Fruit fly (Drosophila melanogaster): ENCODE data around the gene Men-b.
A peak's percentile ranks its signal among the peaks of the same experiment; 100 is the strongest.

Gene Men-b

dm6 chr3R:27137914-27138323 is 13.5 kb upstream of the Men-b start (continued):
- TF ChIP-seq CG31224 (GFP tag; IDR thresholded peaks at IDR 0.05) (no peak), CG15269 (tag; optimal IDR thresholded peaks at IDR 0.05) (peak; percentile 8), HLH54F (GFP tag; optimal IDR thresholded peaks at IDR 0.05) (no peak), CG6254 (GFP tag; optimal IDR thresholded peaks at IDR 0.05) (peak; percentile 38), CG1832 (GFP tag; optimal IDR thresholded peaks at IDR 0.05) (no peak), zf30C (GFP tag; optimal IDR thresholded peaks at IDR 0.05) (no peak), Nf-YB (GFP tag; optimal IDR thresholded peaks at IDR 0.05) (no peak), CG33557 (GFP tag; optimal IDR thresholded peaks at IDR 0.05) (peak; percentile 43), MESR4 (GFP tag; optimal IDR thresholded peaks at IDR 0.05) (no peak), CG1603 (tag; optimal IDR thresholded peaks at IDR 0.05) (peak; percentile 68), Rx (GFP tag; IDR thresholded peaks at IDR 0.05) (no peak), shn (GFP tag; optimal IDR thresholded peaks at IDR 0.05) (no peak), Meics (GFP tag; optimal IDR thresholded peaks at IDR 0.05) (no peak), CG15514 (GFP tag; optimal IDR thresholded peaks at IDR 0.05) (no peak), ssp (GFP tag; IDR thresholded peaks at IDR 0.05) (no peak), nmo (GFP tag; optimal IDR thresholded peaks at IDR 0.05) (no peak), grau (tag; optimal IDR thresholded peaks at IDR 0.05) (no peak), Oli (tag; optimal IDR thresholded peaks at IDR 0.05) (no peak), bcd (GFP tag; optimal IDR thresholded peaks at IDR 0.05) (no peak), zen2 (GFP tag; IDR thresholded peaks at IDR 0.05; ENCODE audit: partially characterized antibody) (no peak), CG14441 (GFP tag; IDR thresholded peaks at IDR 0.05) (no peak), Neu2 (GFP tag; optimal IDR thresholded peaks at IDR 0.05; ENCODE audit: borderline replicate concordance) (no peak), CG18476 (GFP tag; optimal IDR thresholded peaks at IDR 0.05) (no peak), chm (GFP tag; IDR thresholded peaks at IDR 0.05) (no peak), az2 (GFP tag; optimal IDR thresholded peaks at IDR 0.05) (no peak), CG14014 (GFP tag; IDR thresholded peaks at IDR 0.05) (no peak), kni (GFP tag; optimal IDR thresholded peaks at IDR 0.05) (peak; percentile 84), gro (GFP tag; optimal IDR thresholded peaks at IDR 0.05) (no peak), CG11093 (GFP tag; IDR thresholded peaks at IDR 0.05) (no peak), CG2129 (GFP tag; IDR thresholded peaks at IDR 0.05; ENCODE audit: partially characterized antibody) (no peak), sens-2 (GFP tag; IDR thresholded peaks at IDR 0.05) (no peak), disco-r (GFP tag; optimal IDR thresholded peaks at IDR 0.05) (no peak), rib (GFP tag; IDR thresholded peaks at IDR 0.05) (no peak), CG1233 (GFP tag; optimal IDR thresholded peaks at IDR 0.05) (no peak), Sry-δ (GFP tag; optimal IDR thresholded peaks at IDR 0.05) (no peak), CG7839 (tag; optimal IDR thresholded peaks at IDR 0.05) (no peak), kah (GFP tag; optimal IDR thresholded peaks at IDR 0.05) (no peak), CG3407 (GFP tag; optimal IDR thresholded peaks at IDR 0.05) (peak; percentile 65), CG3838 (GFP tag; optimal IDR thresholded peaks at IDR 0.05) (peak; percentile 22), CG12071 (GFP tag; optimal IDR thresholded peaks at IDR 0.05) (peak; percentile 57), CG4617 (GFP tag; optimal IDR thresholded peaks at IDR 0.05; ENCODE audit: borderline replicate concordance) (no peak), CG13424 (tag; optimal IDR thresholded peaks at IDR 0.05) (peak; percentile 24), esg (GFP tag; conservative IDR thresholded peaks at IDR 0.05) (no peak), exex (tag; optimal IDR thresholded peaks at IDR 0.05) (no peak), CG18262 (tag; optimal IDR thresholded peaks at IDR 0.05) (peak; percentile 42), Gug (GFP tag; IDR thresholded peaks at IDR 0.05) (no peak), CG8359 (GFP tag; optimal IDR thresholded peaks at IDR 0.05; ENCODE audit: borderline replicate concordance) (peak; percentile 36), MTF-1 (GFP tag; optimal IDR thresholded peaks at IDR 0.05; ENCODE audit: borderline replicate concordance) (no peak), CG4854 (GFP tag; optimal IDR thresholded peaks at IDR 0.05) (no peak), slbo (GFP tag; IDR thresholded peaks at IDR 0.05) (no peak), mld (GFP tag; IDR thresholded peaks at IDR 0.05; ENCODE audit: partially characterized antibody) (no peak)

All from whole organism, embryonic.